Worm (Caenorhabditis elegans): ENCODE results near the gene ant-1.4.

DNA sequence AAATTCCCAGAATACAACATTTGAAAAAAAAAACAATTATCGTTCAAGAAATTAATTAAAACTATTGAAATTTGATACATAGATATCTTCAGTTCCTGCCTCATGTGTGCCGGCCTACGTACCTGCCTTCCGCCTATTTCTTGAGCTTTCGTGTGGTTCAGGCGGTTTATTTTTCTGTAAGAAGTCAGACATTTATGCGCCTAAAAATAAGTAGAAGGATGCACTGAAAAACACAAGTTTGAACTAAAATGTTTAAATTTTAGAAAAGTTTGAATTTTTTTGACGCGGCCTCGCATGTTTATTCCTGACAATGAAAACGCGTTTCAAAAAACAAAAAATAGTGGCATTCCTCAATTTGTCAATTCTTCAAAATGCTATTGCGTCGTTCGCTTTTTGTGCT lies 13.6 kb upstream of the ant-1.4 start, which contains the start of gene C28C12.11:
- TF ChIP-seq ama-1 (optimal IDR thresholded peaks at IDR 0.05) (no peak), tbx-37 (GFP tag; conservative IDR thresholded peaks at IDR 0.05) (no peak), aly-1 (tag; optimal IDR thresholded peaks at IDR 0.05) (no peak), ceh-36 (tag; optimal IDR thresholded peaks at IDR 0.05) (no peak), hnd-1 (tag; optimal IDR thresholded peaks at IDR 0.05) (no peak), B0310.2 (tag; optimal IDR thresholded peaks at IDR 0.05) (no peak), hmbx-1 (tag; optimal IDR thresholded peaks at IDR 0.05) (no peak), F13C5.2 (tag; optimal IDR thresholded peaks at IDR 0.05) (no peak), scrt-1 (GFP tag; IDR thresholded peaks at IDR 0.05) (no peak), tra-4 (tag; optimal IDR thresholded peaks at IDR 0.05) (no peak)
